Fruit fly (Drosophila melanogaster): ENCODE results near the gene CG15498.

DNA sequence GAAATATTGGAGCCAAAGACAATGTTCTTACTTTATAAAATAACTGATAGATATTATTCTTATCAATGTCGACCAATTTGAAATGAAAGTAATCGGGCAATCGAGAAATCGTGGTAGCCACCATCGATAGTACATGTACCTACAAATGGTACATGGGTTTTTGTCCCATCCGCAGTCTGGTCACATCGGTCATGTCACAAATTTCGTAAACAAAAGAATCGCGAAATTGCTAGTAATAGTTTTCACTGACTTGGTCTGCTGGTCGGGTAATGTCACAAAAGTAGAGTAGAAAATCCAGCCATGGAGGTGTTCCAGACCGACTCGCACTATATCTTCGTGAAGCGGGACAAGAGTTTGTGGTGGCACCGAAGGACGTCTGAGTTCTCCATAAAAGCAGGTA is 48.2 kb downstream of the CG15498 start, which contains the start of gene sp3:
- no peak for TF ChIP-seq h (optimal IDR thresholded peaks at IDR 0.05)
- no peak for TF ChIP-seq ttk (optimal IDR thresholded peaks at IDR 0.05)
- TF ChIP-seq psq (optimal IDR thresholded peaks at IDR 0.05): no peak
- no peak for TF ChIP-seq Myc (optimal IDR thresholded peaks at IDR 0.05)
